Worm (Caenorhabditis elegans) whole organism, L1 larva: ENCODE results near the gene Y48B6A.13.

ENCODE experiments used
- C04F5.9 ChIP-seq: sonication (generic microtip); optimal IDR thresholded peaks from 2 replicates; lab custom pipeline; 2016; ENCODE audit warnings: missing genetic modification characterization, missing compliant biosample characterization
- C16A3.4 ChIP-seq: fragments of 150-350 bp; optimal IDR thresholded peaks from 2 replicates; lab custom pipeline; 2014; ENCODE audit warnings: missing biosample characterization, missing genetic modification characterization
- Y116A8C.19 ChIP-seq: sonication (generic microtip); optimal IDR thresholded peaks from 2 replicates; lab custom pipeline; 2016; ENCODE audit warnings: missing compliant biosample characterization, missing genetic modification characterization, borderline replicate concordance
- aha-1 ChIP-seq: fragments of 150-350 bp; optimal IDR thresholded peaks from 2 replicates; lab custom pipeline; 2014; ENCODE audit warnings: missing biosample characterization, missing genetic modification characterization
- blmp-1 ChIP-seq: fragments of 150-350 bp; optimal IDR thresholded peaks from 2 replicates; lab custom pipeline; 2014; ENCODE audit warnings: missing biosample characterization, missing genetic modification characterization
- efl-1 ChIP-seq, 4 experiments: fragments of 150-350 bp; optimal IDR thresholded peaks in 3 of 4; peaks in 1 of 4; 1 replicate in 1 of 4; 2 replicates in 3 of 4; lab custom pipeline; 2014; ENCODE audit warnings: missing biosample characterization in 2 of 4, missing genetic modification characterization in 2 of 4, missing genetic modification reagents in 2 of 4
- elt-2 ChIP-seq: sonication (generic microtip); optimal IDR thresholded peaks from 2 replicates; lab custom pipeline; 2016; ENCODE audit warnings: missing genetic modification characterization, mild to moderate bottlenecking, inconsistent platforms, missing compliant biosample characterization, missing genetic modification reagents
- fkh-10 ChIP-seq: sonication (generic microtip); optimal IDR thresholded peaks from 2 replicates; lab custom pipeline; 2017; ENCODE audit warnings: missing biosample characterization, missing genetic modification reagents, missing genetic modification characterization
- fkh-4 ChIP-seq: sonication (generic microtip); optimal IDR thresholded peaks from 2 replicates; lab custom pipeline; 2016; ENCODE audit warnings: missing compliant biosample characterization, missing genetic modification characterization, borderline replicate concordance
- hlh-17 ChIP-seq: fragments of 200-800 bp; sonication (Bioruptor generic); optimal IDR thresholded peaks from 2 replicates; lab custom pipeline; 2018; ENCODE audit warnings: missing genetic modification characterization, mild to moderate bottlenecking, missing compliant biosample characterization, moderate library complexity, borderline replicate concordance
- isw-1 ChIP-seq: fragments of 200-800 bp; sonication (Bioruptor generic); IDR thresholded peaks from 2 replicates; pipeline ENCODE4 v1.3.6; 2022; ENCODE audit warnings: missing genetic modification characterization, missing compliant biosample characterization
- jun-1 ChIP-seq: fragments of 150-350 bp; optimal IDR thresholded peaks from 2 replicates; lab custom pipeline; 2014; ENCODE audit warnings: missing biosample characterization, missing genetic modification reagents, missing genetic modification characterization
- nhr-11 ChIP-seq: fragments of 150-350 bp; optimal IDR thresholded peaks from 2 replicates; lab custom pipeline; 2014; ENCODE audit warnings: missing biosample characterization, missing genetic modification characterization
- nhr-28 ChIP-seq: fragments of 150-350 bp; optimal IDR thresholded peaks from 2 replicates; lab custom pipeline; 2014; ENCODE audit warnings: missing biosample characterization, missing genetic modification characterization
- nhr-77 ChIP-seq: fragments of 150-350 bp; optimal IDR thresholded peaks from 2 replicates; lab custom pipeline; 2014; ENCODE audit warnings: missing biosample characterization, missing genetic modification characterization
- nhr-90 ChIP-seq: sonication (generic microtip); optimal IDR thresholded peaks from 2 replicates; lab custom pipeline; 2016; ENCODE audit warnings: mild to moderate bottlenecking, missing genetic modification characterization, missing compliant biosample characterization; ENCODE audit not compliant: poor library complexity
- pag-3 ChIP-seq: sonication (generic microtip); optimal IDR thresholded peaks from 2 replicates; lab custom pipeline; 2017; ENCODE audit warnings: missing genetic modification characterization, mild to moderate bottlenecking, missing compliant biosample characterization, antibody characterized with exemption, borderline replicate concordance; ENCODE audit not compliant: insufficient read depth
- pqm-1 ChIP-seq: sonication (generic microtip); optimal IDR thresholded peaks from 3 replicates; lab custom pipeline; 2017; ENCODE audit warnings: missing biosample characterization, missing genetic modification characterization
- sox-4 ChIP-seq: sonication (generic microtip); optimal IDR thresholded peaks from 2 replicates; lab custom pipeline; 2016; ENCODE audit warnings: missing genetic modification characterization, missing compliant biosample characterization
- swsn-7 ChIP-seq: sonication (generic microtip); optimal IDR thresholded peaks from 2 replicates; lab custom pipeline; 2016; ENCODE audit warnings: missing genetic modification characterization, missing compliant biosample characterization
- tbx-2 ChIP-seq: sonication (generic microtip); optimal IDR thresholded peaks from 2 replicates; lab custom pipeline; 2016; ENCODE audit warnings: missing genetic modification characterization, missing compliant biosample characterization
- unc-130 ChIP-seq: fragments of 150-350 bp; optimal IDR thresholded peaks from 2 replicates; lab custom pipeline; 2017; ENCODE audit warnings: missing biosample characterization, missing genetic modification characterization, inconsistent platforms
- unc-86 ChIP-seq: sonication (generic microtip); optimal IDR thresholded peaks from 2 replicates; lab custom pipeline; 2016; ENCODE audit warnings: missing genetic modification characterization, missing compliant biosample characterization
- unc-98 ChIP-seq: fragments of 200-800 bp; sonication (Bioruptor generic); IDR thresholded peaks from 2 replicates; pipeline ENCODE4 v1.3.6; 2022; ENCODE audit warnings: missing genetic modification characterization, missing compliant biosample characterization
- vab-15 ChIP-seq: sonication (generic microtip); optimal IDR thresholded peaks from 2 replicates; lab custom pipeline; 2017; ENCODE audit warnings: missing genotype, mild to moderate bottlenecking, missing genetic modification characterization, missing compliant biosample characterization
- zag-1 ChIP-seq: fragments of 150-350 bp; optimal IDR thresholded peaks from 2 replicates; lab custom pipeline; 2014; ENCODE audit warnings: missing biosample characterization, missing genetic modification characterization
- zip-4 ChIP-seq: fragments of 200-800 bp; sonication (Bioruptor generic); optimal IDR thresholded peaks from 2 replicates; lab custom pipeline; 2018; ENCODE audit warnings: mild to moderate bottlenecking, missing genetic modification characterization, moderate library complexity, missing compliant biosample characterization
- ztf-11 ChIP-seq, 2 experiments: sonication (generic microtip); optimal IDR thresholded peaks; 2 replicates each; lab custom pipeline; 2016 to 2017; ENCODE audit warnings: missing genetic modification characterization in 2 of 2, missing biosample characterization in 1 of 2, missing compliant biosample characterization in 1 of 2
- ztf-4 ChIP-seq: fragments of 150-350 bp; optimal IDR thresholded peaks from 2 replicates; lab custom pipeline; 2014; ENCODE audit warnings: missing biosample characterization, missing genetic modification characterization

Gene Y48B6A.13

ce11 chrII:14175099-14175498 lies 51.0 kb downstream of the Y48B6A.13 start, which contains the start of gene Y48B6A.5 (continued):
- no peak for TF ChIP-seq hlh-17 (GFP tag; lab: Kevin White, UChicago)
- no peak for TF ChIP-seq pag-3 (tag; lab: Kevin White, UChicago)
- no peak for TF ChIP-seq Y116A8C.19 (tag; lab: Kevin White, UChicago)

- TF ChIP-seq fkh-10 (GFP tag; lab: Kevin White, UChicago) (no peak), tbx-2 (tag; lab: Kevin White, UChicago) (no peak), isw-1 (GFP tag; lab: Robert Waterston, UW) (no peak), efl-1 (optimal IDR thresholded peaks at IDR 0.05; lab: Kevin White, UChicago) (no peak), efl-1 (GFP tag; optimal IDR thresholded peaks at IDR 0.05 in 1 of 2; lab: Kevin White, UChicago) (peak in 1 of 2 experiments; percentile 67), nhr-11 (tag; lab: Kevin White, UChicago) (no peak), swsn-7 (tag; lab: Kevin White, UChicago) (no peak)
These were observed 52.9 kb downstream of the Y48B6A.13 start for ce11 chrII:14173176-14173575.

ce11 chrII:14171558-14171957 lies 54.5 kb downstream of the Y48B6A.13 start, which contains the start of gene eat-2:
eat-2 (minus strand) TSS chrII:14171658.
- TF ChIP-seq zip-4 (GFP tag; lab: Kevin White, UChicago) (no peak), unc-98 (no peak), sox-4 (tag; lab: Kevin White, UChicago) (no peak), pqm-1 (tag; lab: Kevin White, UChicago) (no peak), nhr-28 (tag; lab: Kevin White, UChicago) (no peak), nhr-90 (tag; lab: Kevin White, UChicago) (no peak), fkh-4 (tag; lab: Kevin White, UChicago) (no peak), nhr-77 (tag; lab: Kevin White, UChicago) (no peak), jun-1 (tag; lab: Kevin White, UChicago) (no peak), vab-15 (tag; lab: Kevin White, UChicago) (no peak), unc-86 (no peak), aha-1 (tag; lab: Kevin White, UChicago) (no peak), ztf-4 (tag; lab: Kevin White, UChicago) (no peak), unc-130 (no peak), ztf-11 (tag; optimal IDR thresholded peaks at IDR 0.05; lab: Kevin White, UChicago) (no peak), C04F5.9 (no peak), blmp-1 (no peak), zag-1 (tag; lab: Kevin White, UChicago) (no peak), C16A3.4 (tag; lab: Kevin White, UChicago) (no peak), elt-2 (tag; lab: Kevin White, UChicago) (no peak)
